Fruit fly (Drosophila melanogaster) whole organism, embryonic: ENCODE data around the gene kek6.

Experiments
- Ada2b ChIP-seq: fragments of 200-800 bp; sonication (Bioruptor generic); IDR thresholded peaks from 2 replicates; pipeline ENCODE4 v1.3.6; 2022; ENCODE audit warnings: missing biosample characterization, missing genetic modification characterization
- Adf1 ChIP-seq: fragments of 200-800 bp; sonication (Bioruptor generic); IDR thresholded peaks from 2 replicates; pipeline ENCODE4 v1.3.6; 2022; ENCODE audit warnings: missing biosample characterization, missing genetic modification characterization
- BtbVII ChIP-seq: fragments of 200-800 bp; sonication (Bioruptor generic); optimal IDR thresholded peaks from 3 replicates; lab custom pipeline; 2017; ENCODE audit warnings: missing biosample characterization, mild to moderate bottlenecking, missing genetic modification characterization
- CG1024 ChIP-seq: fragments of 200-800 bp; sonication (Bioruptor generic); IDR thresholded peaks from 2 replicates; pipeline ENCODE4 v1.3.6; 2022; ENCODE audit warnings: missing biosample characterization, missing genetic modification characterization
- CG11560 ChIP-seq: fragments of 200-800 bp; sonication (Bioruptor generic); IDR thresholded peaks from 3 replicates; pipeline ENCODE4 v1.3.6; 2022; ENCODE audit warnings: missing biosample characterization, missing genetic modification characterization
- CG11696 ChIP-seq: fragments of 200-800 bp; sonication (Bioruptor generic); IDR thresholded peaks from 2 replicates; pipeline ENCODE4 v1.3.6; 2022; ENCODE audit warnings: missing biosample characterization, missing genetic modification characterization
- CG13894 ChIP-seq: fragments of 200-800 bp; sonication (Bioruptor generic); optimal IDR thresholded peaks from 3 replicates; lab custom pipeline; 2018; ENCODE audit warnings: missing biosample characterization, mild to moderate bottlenecking, missing genetic modification characterization, moderate library complexity
- CG14860 ChIP-seq: fragments of 200-800 bp; sonication (Bioruptor generic); IDR thresholded peaks from 3 replicates; pipeline ENCODE4 v1.3.6; 2022; ENCODE audit warnings: missing biosample characterization, missing genetic modification characterization; ENCODE audit not compliant: partially characterized antibody
- CG15514 ChIP-seq: fragments of 200-800 bp; sonication (Bioruptor generic); optimal IDR thresholded peaks from 3 replicates; lab custom pipeline; 2017; ENCODE audit warnings: missing biosample characterization, missing genetic modification characterization, mild to moderate bottlenecking, moderate library complexity, missing genetic modification reagents
- CG17385 ChIP-seq: fragments of 200-800 bp; sonication (Bioruptor generic); optimal IDR thresholded peaks from 3 replicates; lab custom pipeline; 2018; ENCODE audit warnings: missing biosample characterization, mild to moderate bottlenecking, missing genetic modification characterization
- CG17802 ChIP-seq: fragments of 200-800 bp; sonication (Bioruptor generic); optimal IDR thresholded peaks from 2 replicates; lab custom pipeline; 2018; ENCODE audit warnings: missing biosample characterization, mild to moderate bottlenecking, missing genetic modification characterization, moderate library complexity
- CG2875 ChIP-seq: fragments of 200-800 bp; sonication (Bioruptor generic); optimal IDR thresholded peaks from 2 replicates; lab custom pipeline; 2017; ENCODE audit warnings: missing biosample characterization, mild to moderate bottlenecking, missing genetic modification characterization, missing genetic modification reagents
- CG30431 ChIP-seq: fragments of 200-800 bp; sonication (Bioruptor generic); optimal IDR thresholded peaks from 2 replicates; lab custom pipeline; 2017; ENCODE audit warnings: missing biosample characterization, missing genetic modification characterization
- CG33557 ChIP-seq: fragments of 200-800 bp; sonication (Bioruptor generic); optimal IDR thresholded peaks from 2 replicates; lab custom pipeline; 2019; ENCODE audit warnings: missing biosample characterization, mild to moderate bottlenecking, missing genetic modification characterization, moderate library complexity
- CG3407 ChIP-seq: fragments of 200-800 bp; sonication (Bioruptor generic); optimal IDR thresholded peaks from 2 replicates; lab custom pipeline; 2018; ENCODE audit warnings: missing biosample characterization, mild to moderate bottlenecking, missing genetic modification characterization
- CG3726 ChIP-seq: fragments of 200-800 bp; sonication (Bioruptor generic); IDR thresholded peaks from 3 replicates; pipeline ENCODE4, ENCODE4 v1.3.6; 2022; ENCODE audit warnings: missing biosample characterization, missing genetic modification characterization
- CG4328 ChIP-seq: fragments of 200-800 bp; sonication (Bioruptor generic); optimal IDR thresholded peaks from 3 replicates; lab custom pipeline; 2017; ENCODE audit warnings: missing biosample characterization, missing genetic modification reagents, missing genetic modification characterization
- CG5180 ChIP-seq: fragments of 200-800 bp; sonication (Bioruptor generic); optimal IDR thresholded peaks from 3 replicates; lab custom pipeline; 2017; ENCODE audit warnings: missing biosample characterization, missing genetic modification characterization, mild to moderate bottlenecking, moderate library complexity, missing genetic modification reagents
- CG5245 ChIP-seq: fragments of 200-800 bp; sonication (Bioruptor generic); optimal IDR thresholded peaks from 3 replicates; lab custom pipeline; 2016; ENCODE audit warnings: missing biosample characterization, missing genetic modification characterization
- CG6791 ChIP-seq: fragments of 200-800 bp; sonication (Bioruptor generic); IDR thresholded peaks from 3 replicates; pipeline ENCODE4 v1.3.6; 2022; ENCODE audit warnings: missing biosample characterization, missing genetic modification characterization; ENCODE audit not compliant: partially characterized antibody
- CG6854 ChIP-seq: fragments of 200-800 bp; sonication (Bioruptor generic); optimal IDR thresholded peaks from 3 replicates; lab custom pipeline; 2017; ENCODE audit warnings: missing biosample characterization, mild to moderate bottlenecking, missing genetic modification characterization
- Dad ChIP-seq: fragments of 200-800 bp; sonication (Bioruptor generic); optimal IDR thresholded peaks from 3 replicates; lab custom pipeline; 2016; ENCODE audit warnings: missing biosample characterization, missing genetic modification characterization
- E2f1 ChIP-seq: fragments of 200-800 bp; sonication (Bioruptor generic); IDR thresholded peaks from 2 replicates; pipeline ENCODE4 v1.3.6; 2022; ENCODE audit warnings: missing biosample characterization, missing genetic modification characterization
- ERR ChIP-seq: fragments of 200-800 bp; sonication (Bioruptor generic); optimal IDR thresholded peaks from 2 replicates; lab custom pipeline; 2016; ENCODE audit warnings: missing biosample characterization, missing genetic modification characterization
- Eip74EF ChIP-seq, 2 experiments: fragments of 200-800 bp in 1 of 2; fragments of >200 bp in 1 of 2; sonication (Bioruptor generic) in 1 of 2; optimal IDR thresholded peaks; 2 replicates each; lab custom pipeline; 2017 to 2019; ENCODE audit warnings: missing biosample characterization in 2 of 2, missing genetic modification characterization in 2 of 2, mild to moderate bottlenecking in 1 of 2, moderate library complexity in 1 of 2
- GATAe ChIP-seq: fragments of 200-800 bp; sonication (Bioruptor generic); conservative IDR thresholded peaks from 2 replicates; pipeline ENCODE4 v1.3.6; 2022; ENCODE audit warnings: missing biosample characterization, missing genetic modification characterization
- Hr3 ChIP-seq: fragments of 200-800 bp; sonication (Bioruptor generic); optimal IDR thresholded peaks from 3 replicates; lab custom pipeline; 2016; ENCODE audit warnings: missing biosample characterization, missing genetic modification characterization
- Mad ChIP-seq: fragments of 200-800 bp; sonication (Bioruptor generic); optimal IDR thresholded peaks from 2 replicates; lab custom pipeline; 2016; ENCODE audit warnings: missing biosample characterization, missing genetic modification characterization
- Neu2 ChIP-seq: fragments of 200-800 bp; sonication (Bioruptor generic); optimal IDR thresholded peaks from 3 replicates; lab custom pipeline; 2016; ENCODE audit warnings: missing biosample characterization, missing genetic modification characterization, borderline replicate concordance
- Nf-YA ChIP-seq: fragments of 200-800 bp; sonication (Bioruptor generic); IDR thresholded peaks from 2 replicates; pipeline ENCODE4 v1.3.6; 2022; ENCODE audit warnings: missing biosample characterization, missing genetic modification characterization
- Optix ChIP-seq: fragments of 200-800 bp; sonication (Bioruptor generic); IDR thresholded peaks from 3 replicates; pipeline ENCODE4 v1.3.6; 2022; ENCODE audit warnings: missing biosample characterization, missing genetic modification characterization
- Pdp1 ChIP-seq, 2 experiments: fragments of 200-800 bp; sonication (Bioruptor generic); optimal IDR thresholded peaks; 3 replicates each; lab custom pipeline; 2016; ENCODE audit warnings: missing biosample characterization in 2 of 2, missing genetic modification characterization in 2 of 2, mild to moderate bottlenecking in 1 of 2, moderate library complexity in 1 of 2
- Sox102F ChIP-seq: fragments of 200-800 bp; sonication (Bioruptor generic); optimal IDR thresholded peaks from 2 replicates; lab custom pipeline; 2018; ENCODE audit warnings: missing biosample characterization, mild to moderate bottlenecking, missing genetic modification characterization, moderate library complexity
- Sry-δ ChIP-seq: fragments of 200-800 bp; sonication (Bioruptor generic); optimal IDR thresholded peaks from 2 replicates; lab custom pipeline; 2016; ENCODE audit warnings: missing biosample characterization, missing genetic modification characterization
- Trl ChIP-seq, 3 experiments: fragments of >200 bp in 2 of 3; fragments of 200-800 bp in 1 of 3; sonication (Bioruptor generic) in 1 of 3; optimal IDR thresholded peaks; 2 replicates in 1 of 3; 3 replicates in 2 of 3; lab custom pipeline; 2016 to 2017; ENCODE audit warnings: missing biosample characterization in 1 of 3, missing genetic modification characterization in 1 of 3
- Xrp1 ChIP-seq: fragments of 200-800 bp; sonication (Bioruptor generic); IDR thresholded peaks from 2 replicates; pipeline ENCODE4 v1.3.6; 2022; ENCODE audit warnings: missing biosample characterization, missing genetic modification characterization
- ab ChIP-seq: fragments of 200-800 bp; sonication (Bioruptor generic); optimal IDR thresholded peaks from 2 replicates; lab custom pipeline; 2016; ENCODE audit warnings: missing biosample characterization, missing genetic modification characterization
- ap ChIP-seq: fragments of 200-800 bp; sonication (Bioruptor generic); IDR thresholded peaks from 2 replicates; pipeline ENCODE4 v1.3.6; 2022; ENCODE audit warnings: missing biosample characterization, missing genetic modification characterization
- corto ChIP-seq: fragments of 200-800 bp; sonication (Bioruptor generic); optimal IDR thresholded peaks from 2 replicates; lab custom pipeline; 2016; ENCODE audit warnings: missing biosample characterization, mild to moderate bottlenecking, missing genetic modification characterization, moderate library complexity
- hbn ChIP-seq: fragments of 200-800 bp; sonication (Bioruptor generic); IDR thresholded peaks from 2 replicates; pipeline ENCODE4 v1.3.6; 2022; ENCODE audit warnings: missing biosample characterization, missing genetic modification characterization; ENCODE audit not compliant: partially characterized antibody
- insv ChIP-seq, 2 experiments: fragments of 200-800 bp; sonication (Bioruptor generic); optimal IDR thresholded peaks; 3 replicates each; lab custom pipeline; 2016 to 2018; ENCODE audit warnings: missing biosample characterization in 2 of 2, missing genetic modification characterization in 2 of 2
- luna ChIP-seq: fragments of 200-800 bp; sonication (Bioruptor generic); optimal IDR thresholded peaks from 2 replicates; lab custom pipeline; 2016; ENCODE audit warnings: missing biosample characterization, missing genetic modification characterization
- pho ChIP-seq: fragments of 200-800 bp; sonication (Bioruptor generic); optimal IDR thresholded peaks from 2 replicates; lab custom pipeline; 2016; ENCODE audit warnings: missing biosample characterization, missing genetic modification characterization
- repo ChIP-seq: fragments of 200-800 bp; sonication (Bioruptor generic); optimal IDR thresholded peaks from 2 replicates; lab custom pipeline; 2016; ENCODE audit warnings: missing biosample characterization, missing genetic modification characterization
- run ChIP-seq: fragments of 200-800 bp; sonication (Bioruptor generic); optimal IDR thresholded peaks from 3 replicates; lab custom pipeline; 2018; ENCODE audit warnings: missing biosample characterization, mild to moderate bottlenecking, missing genetic modification characterization
- sim ChIP-seq: fragments of 200-800 bp; sonication (Bioruptor generic); IDR thresholded peaks from 2 replicates; pipeline ENCODE4 v1.3.6; 2022; ENCODE audit warnings: missing biosample characterization, missing genetic modification characterization
- stc ChIP-seq: fragments of 200-800 bp; sonication (Bioruptor generic); IDR thresholded peaks from 2 replicates; pipeline ENCODE4 v1.3.6; 2022; ENCODE audit warnings: missing biosample characterization, missing genetic modification characterization
- ttk ChIP-seq: fragments of 200-800 bp; sonication (Bioruptor generic); IDR thresholded peaks from 2 replicates; pipeline ENCODE4 v2.1.2; 2022; ENCODE audit warnings: missing biosample characterization, missing genetic modification characterization

Gene kek6

DNA sequence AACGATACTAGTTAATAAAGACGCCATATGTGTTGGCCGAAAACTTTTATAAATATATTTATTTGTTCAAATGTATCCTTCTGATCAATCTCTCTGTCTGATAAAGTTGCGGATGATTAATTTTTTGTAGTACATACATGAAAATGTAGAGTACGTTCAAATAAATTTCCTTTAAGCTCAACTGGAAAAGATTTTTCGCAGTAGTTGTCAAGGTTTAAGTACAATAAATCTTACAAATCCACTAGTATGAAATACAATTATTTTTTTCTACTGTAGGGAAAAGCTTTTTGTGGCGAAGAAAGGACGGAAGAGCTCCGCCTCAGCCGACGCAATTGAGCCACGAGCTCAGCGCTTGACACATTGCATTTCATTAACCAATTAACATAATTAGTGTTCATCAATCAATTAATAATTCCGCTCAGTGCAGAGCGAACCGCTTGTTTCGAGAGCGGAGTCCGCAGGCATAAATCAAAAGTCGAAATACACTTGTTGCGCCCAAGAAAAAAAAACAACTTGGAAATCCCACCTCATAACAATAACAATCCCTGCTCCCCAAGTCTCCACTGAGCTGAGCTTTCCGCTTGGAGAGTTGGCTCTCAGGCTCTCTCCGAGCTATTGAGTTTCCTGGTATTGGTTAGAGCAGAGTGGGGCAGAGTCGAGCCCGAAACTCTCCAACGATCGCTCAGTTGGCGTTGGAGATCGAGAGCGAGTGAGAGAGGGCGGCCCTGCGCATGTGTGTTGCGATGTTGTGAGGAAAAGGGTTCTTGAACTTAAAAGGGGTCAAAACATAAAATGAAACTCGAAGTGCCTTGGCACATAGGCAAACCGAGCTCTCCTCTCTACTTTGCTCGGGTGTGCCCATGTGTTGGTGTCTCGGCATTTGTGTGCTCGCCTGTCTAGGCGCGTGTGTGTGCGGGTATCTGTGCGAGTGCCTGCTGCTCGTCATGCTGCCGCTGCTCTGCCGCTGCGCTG lies 67.0 kb downstream of the kek6 start (continued):
- TF ChIP-seq E2f1: no peak
- TF ChIP-seq luna (GFP tag; lab: Kevin White, UChicago): no peak
- no peak for TF ChIP-seq hbn
- TF ChIP-seq CG30431: no peak
- peak; percentile 91 for TF ChIP-seq Adf1 (GFP tag; lab: Robert Waterston, UW)
- peak; percentile 14 for TF ChIP-seq CG5180 (GFP tag; lab: Kevin White, UChicago)
- TF ChIP-seq Xrp1 (GFP tag; lab: Robert Waterston, UW): no peak
- TF ChIP-seq CG33557 (GFP tag; lab: Kevin White, UChicago): no peak
- no peak for TF ChIP-seq Sry-δ
- TF ChIP-seq CG3726: no peak
- no peak for TF ChIP-seq CG11696 (GFP tag; lab: Robert Waterston, UW)
- TF ChIP-seq CG3407 (GFP tag; lab: Kevin White, UChicago): no peak
- TF ChIP-seq repo (GFP tag; lab: Kevin White, UChicago): no peak
- peak; percentile 32; the same call in 1 of the 2 replicates for TF ChIP-seq stc (GFP tag; lab: Robert Waterston, UW)
- TF ChIP-seq pho (GFP tag; lab: Kevin White, UChicago): no peak
- no peak for TF ChIP-seq insv (GFP tag; optimal IDR thresholded peaks at IDR 0.05; lab: Kevin White, UChicago)
- no peak for TF ChIP-seq CG17802 (tag; lab: Kevin White, UChicago)
- no peak for TF ChIP-seq Hr3 (GFP tag; lab: Kevin White, UChicago)
- TF ChIP-seq CG1024 (GFP tag; lab: Robert Waterston, UW): no peak
- peak; percentile 10 for TF ChIP-seq CG17385
- peak; percentile 89 to 90 for TF ChIP-seq Trl (optimal IDR thresholded peaks at IDR 0.05; lab: Kevin White, UChicago)
- no peak for TF ChIP-seq Trl (GFP tag; optimal IDR thresholded peaks at IDR 0.05; lab: Kevin White, UChicago)
- TF ChIP-seq corto (GFP tag; lab: Kevin White, UChicago): no peak
- no peak for TF ChIP-seq sim (GFP tag; lab: Robert Waterston, UW)
- TF ChIP-seq CG11560: no peak
- no peak for TF ChIP-seq CG15514 (GFP tag; lab: Kevin White, UChicago)
- TF ChIP-seq ttk: peak; percentile 54; the same call in 1 of the 2 replicates
- TF ChIP-seq CG5245 (GFP tag; lab: Kevin White, UChicago): no peak
- no peak for TF ChIP-seq CG14860 (GFP tag; lab: Robert Waterston, UW)
- TF ChIP-seq GATAe (GFP tag; lab: Robert Waterston, UW): no peak
- TF ChIP-seq CG4328 (GFP tag; lab: Kevin White, UChicago): no peak
- no peak for TF ChIP-seq CG13894 (tag; lab: Kevin White, UChicago)
- TF ChIP-seq Nf-YA (GFP tag; lab: Robert Waterston, UW): no peak
- no peak for TF ChIP-seq CG2875 (GFP tag; lab: Kevin White, UChicago)
- TF ChIP-seq Dad (GFP tag; lab: Kevin White, UChicago): no peak
- peak in 1 of 2 experiments; percentile 8 for TF ChIP-seq Pdp1 (GFP tag; optimal IDR thresholded peaks at IDR 0.05; lab: Kevin White, UChicago)
- no peak for TF ChIP-seq Mad (GFP tag; lab: Kevin White, UChicago)
- TF ChIP-seq run (tag; lab: Kevin White, UChicago): no peak
- no peak for TF ChIP-seq Ada2b (GFP tag; lab: Robert Waterston, UW)
- TF ChIP-seq ab (GFP tag; lab: Kevin White, UChicago): no peak
- peak; percentile 39; the same call in 1 of the 3 replicates for TF ChIP-seq CG6791 (GFP tag; lab: Robert Waterston, UW)
- peak; percentile 37 for TF ChIP-seq Sox102F
- TF ChIP-seq Eip74EF (GFP tag; optimal IDR thresholded peaks at IDR 0.05; lab: Kevin White, UChicago): no peak
- no peak for TF ChIP-seq BtbVII
- TF ChIP-seq ERR (GFP tag; lab: Kevin White, UChicago): no peak
- TF ChIP-seq Optix: no peak
- TF ChIP-seq Neu2: no peak
- TF ChIP-seq ap (GFP tag; lab: Robert Waterston, UW): no peak
- no peak for TF ChIP-seq CG6854 (GFP tag; lab: Kevin White, UChicago)
